Fruit fly (Drosophila melanogaster) whole organism: ENCODE data around the gene GC.

ENCODE experiments used
- CG8478 ChIP-seq: fragments of >200 bp; optimal IDR thresholded peaks from 2 replicates; lab custom pipeline; 2018; ENCODE audit warnings: inconsistent platforms
- Dll ChIP-seq: fragments of >200 bp; optimal IDR thresholded peaks from 2 replicates; lab custom pipeline; 2017
- EcR ChIP-seq, 2 experiments: fragments of >200 bp; optimal IDR thresholded peaks; 2 replicates each; lab custom pipeline; 2017; ENCODE audit warnings: missing biosample characterization in 2 of 2, missing genetic modification characterization in 2 of 2, missing genetic modification reagents in 2 of 2
- pan ChIP-seq: fragments of >200 bp; optimal IDR thresholded peaks from 2 replicates; lab custom pipeline; 2017
- psq ChIP-seq: fragments of >200 bp; optimal IDR thresholded peaks from 2 replicates; lab custom pipeline; 2017
- usp ChIP-seq: fragments of >200 bp; optimal IDR thresholded peaks from 2 replicates; lab custom pipeline; 2017; ENCODE audit warnings: missing biosample characterization, missing genetic modification characterization, mixed read lengths

dm6 chr3L:1590194-1590593 lies 38.9 kb downstream of the GC start:
- TF ChIP-seq psq (no peak), pan (no peak), EcR (GFP tag; optimal IDR thresholded peaks at IDR 0.05; lab: Kevin White, UChicago) (no peak), usp (no peak), Dll (lab: Kevin White, UChicago) (no peak), CG8478 (no peak)
